Worm (Caenorhabditis elegans) whole organism, early embryonic: ENCODE measurements around the gene F11A5.5.

Experiments used
- ama-1 ChIP-seq: fragments of 150-350 bp; optimal IDR thresholded peaks from 2 replicates; lab custom pipeline; 2014
- pes-1 ChIP-seq: fragments of 200-800 bp; sonication (Bioruptor generic); IDR thresholded peaks from 2 replicates; pipeline ENCODE4 v1.3.6; 2022; ENCODE audit warnings: missing genetic modification reagents, missing genetic modification characterization, missing compliant biosample characterization
- tbx-37 ChIP-seq: fragments of 200-800 bp; sonication (Bioruptor generic); conservative IDR thresholded peaks from 2 replicates; pipeline ENCODE4 v1.3.6; 2022; ENCODE audit warnings: missing genetic modification reagents, missing genetic modification characterization, missing compliant biosample characterization

DNA sequence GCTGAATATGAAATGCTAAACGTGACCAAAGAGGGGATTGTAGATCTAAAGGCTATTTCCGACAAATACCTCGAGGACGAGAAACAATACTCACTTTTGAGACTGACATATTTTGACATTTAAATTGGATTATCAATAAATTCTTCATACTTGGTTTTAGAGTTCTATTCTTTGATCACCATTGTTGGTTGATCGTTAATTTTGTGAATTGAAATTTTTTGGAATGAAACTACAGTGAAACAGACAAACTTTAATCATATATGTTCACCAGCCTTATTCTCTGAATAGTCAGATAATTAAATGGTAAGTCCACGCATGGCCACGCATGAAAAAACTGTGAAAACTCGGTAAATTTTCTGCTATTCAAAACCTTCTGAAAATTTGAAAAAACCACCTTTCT lies 4.5 kb downstream of the F11A5.5 start, which contains the start of gene F11A5.18:
- no peak for TF ChIP-seq pes-1 (GFP tag; lab: Robert Waterston, UW)
- TF ChIP-seq ama-1 (lab: Kevin White, UChicago): no peak
- no peak for TF ChIP-seq tbx-37 (GFP tag; lab: Robert Waterston, UW)
